Worm (Caenorhabditis elegans) whole organism, L4 larva: ENCODE measurements around the gene rme-4.

Experiments
- D1046.2 ChIP-seq: fragments of 200-800 bp; sonication (Bioruptor generic); IDR thresholded peaks from 2 replicates; pipeline ENCODE4 v1.3.6; 2022; ENCODE audit warnings: missing genetic modification characterization, missing compliant biosample characterization
- F10B5.3 ChIP-seq: sonication (generic microtip); optimal IDR thresholded peaks from 2 replicates; lab custom pipeline; 2016; ENCODE audit warnings: mild to moderate bottlenecking, missing genetic modification characterization, missing compliant biosample characterization
- F37D6.2 ChIP-seq: sonication (generic microtip); optimal IDR thresholded peaks from 2 replicates; lab custom pipeline; 2016; ENCODE audit warnings: mild to moderate bottlenecking, missing genetic modification characterization, missing compliant biosample characterization
- R02D3.7 ChIP-seq: fragments of 150-350 bp; sonication (generic microtip); optimal IDR thresholded peaks from 3 replicates; lab custom pipeline; 2014; ENCODE audit warnings: missing biosample characterization, missing genetic modification characterization
- Y75B8A.6 ChIP-seq: fragments of 200-800 bp; sonication (Bioruptor generic); IDR thresholded peaks from 2 replicates; pipeline ENCODE4 v1.3.6; 2022; ENCODE audit warnings: missing genetic modification reagents, missing genetic modification characterization, missing compliant biosample characterization
- ZK337.2 ChIP-seq: fragments of 200-800 bp; sonication (Bioruptor generic); IDR thresholded peaks from 2 replicates; pipeline ENCODE4 v1.3.6; 2022; ENCODE audit warnings: missing genetic modification reagents, missing genetic modification characterization, missing compliant biosample characterization
- aha-1 ChIP-seq: fragments of 150-350 bp; peaks from one replicate; lab custom pipeline; 2014; ENCODE audit warnings: missing biosample characterization, missing genetic modification characterization
- ama-1 ChIP-seq: fragments of 150-350 bp; optimal IDR thresholded peaks from 2 replicates; lab custom pipeline; 2014; ENCODE audit warnings: inconsistent platforms, mixed read lengths
- arid-1 ChIP-seq: fragments of 200-800 bp; sonication (Bioruptor generic); conservative IDR thresholded peaks from 2 replicates; pipeline ENCODE4 v1.3.6; 2022; ENCODE audit warnings: missing genetic modification reagents, missing genetic modification characterization, missing compliant biosample characterization
- attf-4 ChIP-seq: sonication (generic microtip); optimal IDR thresholded peaks from 3 replicates; lab custom pipeline; 2017; ENCODE audit warnings: missing biosample characterization, missing genetic modification characterization
- ceh-28 ChIP-seq: fragments of 150-350 bp; optimal IDR thresholded peaks from 2 replicates; lab custom pipeline; 2014; ENCODE audit warnings: missing biosample characterization, missing genetic modification reagents, missing genetic modification characterization
- daf-16 ChIP-seq, 3 experiments: sonication (generic microtip); optimal IDR thresholded peaks; 2 replicates each; lab custom pipeline; 2016 to 2017; ENCODE audit warnings: missing genetic modification characterization in 3 of 3, missing genetic modification reagents in 3 of 3, mild to moderate bottlenecking in 2 of 3, missing compliant biosample characterization in 2 of 3, missing biosample characterization in 1 of 3, moderate library complexity in 1 of 3
- daf-19 ChIP-seq: fragments of 200-800 bp; sonication (Bioruptor generic); conservative IDR thresholded peaks from 2 replicates; pipeline ENCODE4 v1.3.6; 2022; ENCODE audit warnings: missing genetic modification characterization, missing compliant biosample characterization
- dmd-6 ChIP-seq: fragments of 200-800 bp; sonication (Bioruptor generic); IDR thresholded peaks from 2 replicates; pipeline ENCODE4 v1.3.6; 2022; ENCODE audit warnings: missing genetic modification reagents, missing genetic modification characterization, missing compliant biosample characterization
- dmd-8 ChIP-seq: fragments of 200-800 bp; sonication (Bioruptor generic); IDR thresholded peaks from 2 replicates; pipeline ENCODE4 v1.3.6; 2022; ENCODE audit warnings: missing genetic modification characterization, missing compliant biosample characterization
- dmd-9 ChIP-seq: fragments of 200-800 bp; sonication (Bioruptor generic); IDR thresholded peaks from 2 replicates; pipeline ENCODE4 v1.3.6; 2022; ENCODE audit warnings: missing genetic modification reagents, missing genetic modification characterization, missing compliant biosample characterization
- dpl-1 ChIP-seq: fragments of 150-350 bp; optimal IDR thresholded peaks from 2 replicates; lab custom pipeline; 2014; ENCODE audit warnings: missing biosample characterization, missing genetic modification reagents, missing genetic modification characterization
- egl-27 ChIP-seq: sonication (generic microtip); optimal IDR thresholded peaks from 3 replicates; lab custom pipeline; 2017; ENCODE audit warnings: missing biosample characterization, missing genetic modification reagents, missing genetic modification characterization
- fkh-10 ChIP-seq: fragments of 150-350 bp; optimal IDR thresholded peaks from 2 replicates; lab custom pipeline; 2014; ENCODE audit warnings: missing biosample characterization, missing genetic modification reagents, missing genetic modification characterization
- hif-1 ChIP-seq, 2 experiments: sonication (generic microtip); optimal IDR thresholded peaks; 2 replicates each; lab custom pipeline; 2016 to 2017; ENCODE audit warnings: missing compliant biosample characterization in 2 of 2, missing genetic modification characterization in 2 of 2, missing genetic modification reagents in 2 of 2, missing genotype in 2 of 2, mild to moderate bottlenecking in 1 of 2
- hlh-11 ChIP-seq: fragments of 200-800 bp; sonication (Bioruptor generic); optimal IDR thresholded peaks from 2 replicates; lab custom pipeline; 2018; ENCODE audit warnings: mild to moderate bottlenecking, missing genetic modification characterization, missing compliant biosample characterization
- hlh-30 ChIP-seq: sonication (generic microtip); optimal IDR thresholded peaks from 2 replicates; lab custom pipeline; 2017; ENCODE audit warnings: antibody characterized with exemption, mild to moderate bottlenecking, missing genetic modification characterization, missing compliant biosample characterization; ENCODE audit not compliant: insufficient read depth
- hmg-1.1 ChIP-seq: fragments of 200-800 bp; sonication (Bioruptor generic); IDR thresholded peaks from 2 replicates; pipeline ENCODE4 v1.3.6; 2022; ENCODE audit warnings: missing genetic modification reagents, missing genetic modification characterization, missing compliant biosample characterization
- lin-13 ChIP-seq: fragments of 150-350 bp; optimal IDR thresholded peaks from 2 replicates; lab custom pipeline; 2014; ENCODE audit warnings: missing biosample characterization, missing genetic modification reagents, missing genetic modification characterization
- madf-5 ChIP-seq, 2 experiments: fragments of 200-800 bp; sonication (Bioruptor generic); IDR thresholded peaks; 2 replicates each; pipeline ENCODE4 v1.3.6; 2022; ENCODE audit warnings: missing compliant biosample characterization in 2 of 2, missing genetic modification characterization in 2 of 2
- mdl-1 ChIP-seq, 2 experiments: fragments of 150-350 bp in 1 of 2; sonication (generic microtip) in 1 of 2; optimal IDR thresholded peaks; 2 replicates each; lab custom pipeline; 2014 to 2017; ENCODE audit warnings: missing biosample characterization in 2 of 2, missing genetic modification characterization in 2 of 2
- mes-2 ChIP-seq: sonication (generic microtip); optimal IDR thresholded peaks from 2 replicates; lab custom pipeline; 2016; ENCODE audit warnings: missing genotype, mild to moderate bottlenecking, missing genetic modification characterization, missing compliant biosample characterization; ENCODE audit not compliant: poor library complexity, severe bottlenecking
- mxl-3 ChIP-seq: fragments of 200-800 bp; sonication (Bioruptor generic); optimal IDR thresholded peaks from 2 replicates; lab custom pipeline; 2018; ENCODE audit warnings: mild to moderate bottlenecking, missing genetic modification characterization, missing compliant biosample characterization
- nhr-11 ChIP-seq: fragments of 150-350 bp; optimal IDR thresholded peaks from 2 replicates; lab custom pipeline; 2014; ENCODE audit warnings: missing biosample characterization, missing genetic modification characterization
- nhr-28 ChIP-seq: fragments of 150-350 bp; optimal IDR thresholded peaks from 2 replicates; lab custom pipeline; 2014; ENCODE audit warnings: missing biosample characterization, missing genetic modification characterization
- nhr-42 ChIP-seq: fragments of 200-800 bp; sonication (Bioruptor generic); IDR thresholded peaks from 2 replicates; pipeline ENCODE4 v1.3.6; 2022; ENCODE audit warnings: missing genetic modification characterization, missing compliant biosample characterization
- nhr-6 ChIP-seq: fragments of 150-350 bp; optimal IDR thresholded peaks from 2 replicates; lab custom pipeline; 2014; ENCODE audit warnings: missing biosample characterization, missing genetic modification characterization
- nhr-77 ChIP-seq: fragments of 150-350 bp; optimal IDR thresholded peaks from 2 replicates; lab custom pipeline; 2014; ENCODE audit warnings: missing biosample characterization, missing genetic modification characterization
- pha-4 ChIP-seq, 2 experiments: fragments of 150-350 bp in 1 of 2; fragments of 200-800 bp in 1 of 2; sonication (Bioruptor generic) in 1 of 2; IDR thresholded peaks in 1 of 2; optimal IDR thresholded peaks in 1 of 2; 2 replicates each; pipeline versions ENCODE4 v1.3.6 to Lab custom; 2014 to 2022; ENCODE audit warnings: missing genetic modification characterization in 2 of 2, missing genetic modification reagents in 2 of 2, missing biosample characterization in 1 of 2, missing compliant biosample characterization in 1 of 2
- pqm-1 ChIP-seq: sonication (generic microtip); optimal IDR thresholded peaks from 2 replicates; lab custom pipeline; 2017; ENCODE audit warnings: missing biosample characterization, missing genetic modification characterization
- rbr-2 ChIP-seq: sonication (generic microtip); optimal IDR thresholded peaks from 2 replicates; lab custom pipeline; 2016; ENCODE audit warnings: missing genotype, missing genetic modification characterization, missing compliant biosample characterization
- spr-3 ChIP-seq: fragments of 200-800 bp; sonication (Bioruptor generic); optimal IDR thresholded peaks from 2 replicates; lab custom pipeline; 2018; ENCODE audit warnings: mild to moderate bottlenecking, missing genetic modification characterization, missing compliant biosample characterization
- unc-130 ChIP-seq: sonication (generic microtip); optimal IDR thresholded peaks from 2 replicates; lab custom pipeline; 2016; ENCODE audit warnings: missing genetic modification reagents, missing genetic modification characterization, missing compliant biosample characterization
- unc-62 ChIP-seq, 3 experiments: fragments of 150-350 bp in 1 of 3; sonication (generic microtip); optimal IDR thresholded peaks in 2 of 3; peaks in 1 of 3; 1 replicate in 1 of 3; 2 replicates in 2 of 3; lab custom pipeline; 2014 to 2017; ENCODE audit warnings: missing biosample characterization in 3 of 3, missing genetic modification characterization in 3 of 3, missing genetic modification reagents in 3 of 3, missing genotype in 1 of 3
- vab-7 ChIP-seq: fragments of 200-800 bp; sonication (Bioruptor generic); IDR thresholded peaks from 2 replicates; pipeline ENCODE4 v1.3.6; 2022; ENCODE audit warnings: missing genetic modification reagents, missing genetic modification characterization, missing compliant biosample characterization
- ztf-11 ChIP-seq: fragments of 150-350 bp; optimal IDR thresholded peaks from 2 replicates; lab custom pipeline; 2014; ENCODE audit warnings: missing biosample characterization, missing genetic modification characterization
- ztf-7 ChIP-seq: fragments of 150-350 bp; optimal IDR thresholded peaks from 2 replicates; lab custom pipeline; 2014; ENCODE audit warnings: missing biosample characterization, missing genetic modification characterization

Gene rme-4

DNA sequence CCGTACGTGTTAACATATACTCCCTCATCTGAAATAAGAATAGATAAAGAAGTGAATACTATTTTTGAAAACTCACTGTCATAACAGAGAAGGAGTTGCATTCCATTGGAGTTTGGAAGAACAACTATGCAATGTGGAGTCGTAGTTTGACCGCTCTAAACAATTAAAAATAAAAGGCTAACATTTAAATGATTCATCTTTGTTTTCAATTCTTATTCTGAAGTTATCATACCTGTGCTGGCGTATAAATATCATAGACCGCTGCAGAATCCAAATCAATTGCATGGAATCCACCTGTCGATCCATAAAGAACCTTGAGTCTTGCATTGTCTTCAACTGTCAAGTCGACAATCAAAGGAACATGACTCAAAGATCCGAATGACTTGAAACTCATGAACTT lies 43.1 kb upstream of the rme-4 start:
- TF ChIP-seq ama-1 (lab: Kevin White, UChicago), result no peak
- TF ChIP-seq aha-1, result peak; percentile 96

DNA sequence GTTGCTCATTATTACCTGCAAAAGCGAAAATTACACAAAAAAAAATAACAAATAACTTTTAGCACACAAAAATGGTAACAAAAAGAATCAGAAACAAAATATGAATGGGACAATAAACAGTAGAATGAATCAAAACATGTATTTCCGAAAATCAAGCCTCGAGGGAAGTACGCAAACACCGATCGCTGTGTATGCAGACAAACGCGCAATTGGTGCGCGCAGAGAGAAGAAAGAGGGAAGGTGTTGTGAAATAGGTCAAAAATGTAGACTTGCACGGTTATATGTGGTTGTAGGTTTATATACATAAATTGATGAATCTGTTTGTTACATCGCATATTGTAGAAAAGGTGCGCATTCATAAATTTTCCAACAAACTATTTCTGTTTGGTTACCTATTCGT lies 40.1 kb upstream of the rme-4 start, which contains the start of gene cdk-11.2:
Gene cdk-11.2 (minus strand): TSS at position 23 of the 400 bp plus-strand sequence.
- TF ChIP-seq dmd-6 (GFP tag; lab: Robert Waterston, UW) (peak; percentile 50), ztf-7 (tag; lab: Kevin White, UChicago) (peak; percentile 46), dpl-1 (GFP tag; lab: Kevin White, UChicago) (peak; percentile 62), ZK337.2 (GFP tag; lab: Robert Waterston, UW) (no peak), hif-1 (tag; optimal IDR thresholded peaks at IDR 0.05; lab: Kevin White, UChicago) (no peak), mdl-1 (tag; optimal IDR thresholded peaks at IDR 0.05; lab: Kevin White, UChicago) (peak in 1 of 2 experiments; percentile 64), hmg-1.1 (peak; percentile 43; the same call in 1 of the 2 replicates), pqm-1 (tag; lab: Kevin White, UChicago) (peak; percentile 24), nhr-42 (GFP tag; lab: Robert Waterston, UW) (0 out of 2 replicates have a peak, but pooled peaks have one; percentile 13), fkh-10 (GFP tag; lab: Kevin White, UChicago) (peak; percentile 48), daf-19 (GFP tag; lab: Robert Waterston, UW) (no peak), mxl-3 (GFP tag; lab: Kevin White, UChicago) (peak; percentile 54), mes-2 (tag; lab: Kevin White, UChicago) (peak; percentile 84), R02D3.7 (tag; lab: Kevin White, UChicago) (no peak), Y75B8A.6 (GFP tag; lab: Robert Waterston, UW) (no peak), dmd-8 (GFP tag; lab: Robert Waterston, UW) (no peak), lin-13 (GFP tag; lab: Kevin White, UChicago) (peak; percentile 32), hlh-30 (tag; lab: Kevin White, UChicago) (peak; percentile 71), nhr-28 (tag; lab: Kevin White, UChicago) (peak; percentile 77), pha-4 (GFP tag; IDR thresholded peaks at IDR 0.05; lab: Robert Waterston, UW) (no peak), pha-4 (tag; optimal IDR thresholded peaks at IDR 0.05; lab: Kevin White, UChicago) (peak; percentile 94), daf-16 (GFP tag; optimal IDR thresholded peaks at IDR 0.05; lab: Kevin White, UChicago) (no peak), daf-16 (tag; optimal IDR thresholded peaks at IDR 0.05; lab: Kevin White, UChicago) (peak; percentile 70), nhr-77 (tag; lab: Kevin White, UChicago) (peak; percentile 51), rbr-2 (tag; lab: Kevin White, UChicago) (peak; percentile 60), egl-27 (tag; lab: Kevin White, UChicago) (no peak), nhr-6 (peak; percentile 79), hlh-11 (tag; lab: Kevin White, UChicago) (peak; percentile 58), ceh-28 (no peak), ztf-11 (tag; lab: Kevin White, UChicago) (no peak), nhr-11 (peak; percentile 37), D1046.2 (no peak)

DNA sequence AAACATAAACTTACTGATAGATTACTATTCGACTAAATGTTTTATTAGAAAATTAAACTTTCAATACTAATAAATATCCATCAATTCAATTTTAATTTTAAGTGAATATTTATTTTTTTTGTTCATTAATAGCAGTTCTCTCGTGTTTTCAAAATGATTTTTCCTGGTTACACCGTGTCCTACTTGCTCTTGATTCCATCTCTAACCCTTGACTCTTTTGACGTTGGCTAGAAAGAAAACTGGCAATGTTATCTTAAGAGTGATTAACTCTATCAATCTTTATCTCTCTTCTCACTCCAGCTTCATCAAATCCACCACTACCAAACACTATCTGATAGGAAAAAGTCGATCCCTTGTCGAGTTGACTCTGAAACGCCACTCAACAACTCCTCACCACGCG lies 32.8 kb upstream of the rme-4 start, which contains the start of gene acr-8:
Gene acr-8 (plus strand): TSS at position 301 of the 400 bp plus-strand sequence.
- TF ChIP-seq nhr-42 (GFP tag; lab: Robert Waterston, UW) (no peak), unc-62 (GFP tag; optimal IDR thresholded peaks at IDR 0.05 in 1 of 2; lab: Kevin White, UChicago) (peak in 1 of 2 experiments; percentile 53), unc-62 (tag; optimal IDR thresholded peaks at IDR 0.05; lab: Kevin White, UChicago) (no peak)

DNA sequence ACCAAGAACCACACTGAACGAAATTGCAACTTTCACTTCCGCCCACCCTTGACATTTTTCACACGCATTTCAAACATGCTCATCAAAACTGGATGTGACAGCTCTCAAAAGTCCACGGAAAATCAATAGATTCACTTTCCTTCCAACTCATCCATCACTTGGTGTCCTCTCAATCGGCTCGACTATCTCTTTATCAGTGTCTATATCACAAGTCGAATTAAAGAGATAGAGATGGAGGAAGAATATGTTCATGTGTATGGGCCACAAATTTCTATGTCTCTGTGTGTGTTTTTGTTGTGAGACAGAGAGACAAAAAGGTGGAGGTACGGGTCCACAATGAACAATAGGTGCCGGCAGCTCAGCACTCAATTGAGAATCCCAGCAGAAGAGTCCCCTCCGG lies 30.9 kb upstream of the rme-4 start:
- TF ChIP-seq attf-4 (tag; lab: Kevin White, UChicago) (no peak), dmd-9 (GFP tag; lab: Robert Waterston, UW) (no peak), F10B5.3 (tag; lab: Kevin White, UChicago) (no peak), dmd-6 (GFP tag; lab: Robert Waterston, UW) (no peak), arid-1 (GFP tag; lab: Robert Waterston, UW) (no peak), unc-130 (no peak), spr-3 (GFP tag; lab: Kevin White, UChicago) (no peak), nhr-77 (tag; lab: Kevin White, UChicago) (no peak), madf-5 (GFP tag; IDR thresholded peaks at IDR 0.05; lab: Robert Waterston, UW) (no peak), F37D6.2 (tag; lab: Kevin White, UChicago) (no peak), R02D3.7 (tag; lab: Kevin White, UChicago) (no peak), egl-27 (tag; lab: Kevin White, UChicago) (no peak), vab-7 (GFP tag; lab: Robert Waterston, UW) (no peak)
